Worm (Caenorhabditis elegans) whole organism, L1 larva: ENCODE results near the gene ast-1.

Experiments
- C34B4.2 ChIP-seq: sonication (generic microtip); optimal IDR thresholded peaks from 2 replicates; lab custom pipeline; 2017; ENCODE audit warnings: mild to moderate bottlenecking, missing genetic modification characterization, missing compliant biosample characterization
- F16B12.6 ChIP-seq: fragments of 150-350 bp; optimal IDR thresholded peaks from 2 replicates; lab custom pipeline; 2014; ENCODE audit warnings: missing biosample characterization, missing genetic modification characterization
- Y116A8C.19 ChIP-seq: sonication (generic microtip); optimal IDR thresholded peaks from 2 replicates; lab custom pipeline; 2016; ENCODE audit warnings: missing compliant biosample characterization, missing genetic modification characterization, borderline replicate concordance
- ama-1 ChIP-seq: fragments of 150-350 bp; optimal IDR thresholded peaks from 2 replicates; lab custom pipeline; 2014
- blmp-1 ChIP-seq: fragments of 150-350 bp; optimal IDR thresholded peaks from 2 replicates; lab custom pipeline; 2014; ENCODE audit warnings: missing biosample characterization, missing genetic modification characterization
- ceh-63 ChIP-seq: fragments of 200-800 bp; sonication (Bioruptor generic); optimal IDR thresholded peaks from 2 replicates; lab custom pipeline; 2018; ENCODE audit warnings: mild to moderate bottlenecking, missing genetic modification characterization, missing compliant biosample characterization
- ceh-8 ChIP-seq: fragments of 200-800 bp; sonication (Bioruptor generic); optimal IDR thresholded peaks from 2 replicates; lab custom pipeline; 2018; ENCODE audit warnings: mild to moderate bottlenecking, missing genetic modification characterization, moderate library complexity, missing compliant biosample characterization
- ceh-88 ChIP-seq: fragments of 200-800 bp; sonication (Bioruptor generic); IDR thresholded peaks from 2 replicates; pipeline ENCODE4 v1.3.6; 2022; ENCODE audit warnings: missing genetic modification characterization, missing compliant biosample characterization
- ceh-90 ChIP-seq: sonication (generic microtip); optimal IDR thresholded peaks from 2 replicates; lab custom pipeline; 2016; ENCODE audit warnings: missing genetic modification characterization, missing compliant biosample characterization
- dpl-1 ChIP-seq, 3 experiments: fragments of 150-350 bp in 2 of 3; sonication (generic microtip) in 1 of 3; optimal IDR thresholded peaks; 2 replicates each; lab custom pipeline; 2014 to 2017; ENCODE audit warnings: missing biosample characterization in 3 of 3, missing genetic modification characterization in 3 of 3, missing genetic modification reagents in 3 of 3
- dsc-1 ChIP-seq: sonication (generic microtip); optimal IDR thresholded peaks from 2 replicates; lab custom pipeline; 2016; ENCODE audit warnings: mild to moderate bottlenecking, missing genetic modification characterization, missing compliant biosample characterization
- ets-5 ChIP-seq: fragments of 200-800 bp; sonication (Bioruptor generic); IDR thresholded peaks from 2 replicates; pipeline ENCODE4 v1.3.6; 2022; ENCODE audit warnings: missing genetic modification characterization, missing compliant biosample characterization
- fkh-4 ChIP-seq: sonication (generic microtip); optimal IDR thresholded peaks from 2 replicates; lab custom pipeline; 2016; ENCODE audit warnings: missing compliant biosample characterization, missing genetic modification characterization, borderline replicate concordance
- fkh-8 ChIP-seq: sonication (generic microtip); optimal IDR thresholded peaks from 2 replicates; lab custom pipeline; 2016; ENCODE audit warnings: mild to moderate bottlenecking, missing genetic modification characterization, missing compliant biosample characterization
- grh-1 ChIP-seq: fragments of 200-800 bp; sonication (Bioruptor generic); IDR thresholded peaks from 2 replicates; pipeline ENCODE4 v1.3.6; 2022; ENCODE audit warnings: missing genetic modification reagents, missing genetic modification characterization, missing compliant biosample characterization
- hlh-17 ChIP-seq: fragments of 200-800 bp; sonication (Bioruptor generic); optimal IDR thresholded peaks from 2 replicates; lab custom pipeline; 2018; ENCODE audit warnings: missing genetic modification characterization, mild to moderate bottlenecking, missing compliant biosample characterization, moderate library complexity, borderline replicate concordance
- isw-1 ChIP-seq: fragments of 200-800 bp; sonication (Bioruptor generic); IDR thresholded peaks from 2 replicates; pipeline ENCODE4 v1.3.6; 2022; ENCODE audit warnings: missing genetic modification characterization, missing compliant biosample characterization
- jun-1 ChIP-seq: fragments of 150-350 bp; optimal IDR thresholded peaks from 2 replicates; lab custom pipeline; 2014; ENCODE audit warnings: missing biosample characterization, missing genetic modification reagents, missing genetic modification characterization
- lin-14 ChIP-seq: fragments of 200-800 bp; sonication (Bioruptor generic); optimal IDR thresholded peaks from 2 replicates; lab custom pipeline; 2018; ENCODE audit warnings: mild to moderate bottlenecking, missing genetic modification characterization, moderate library complexity, missing compliant biosample characterization
- lin-35 ChIP-seq, 2 experiments: fragments of 150-350 bp; optimal IDR thresholded peaks; 2 replicates each; lab custom pipeline; 2014; ENCODE audit warnings: missing biosample characterization in 2 of 2, missing genetic modification characterization in 2 of 2, missing genetic modification reagents in 2 of 2
- mef-2 ChIP-seq: fragments of 150-350 bp; optimal IDR thresholded peaks from 2 replicates; lab custom pipeline; 2014; ENCODE audit warnings: missing biosample characterization, missing genetic modification characterization
- nhr-11 ChIP-seq: fragments of 150-350 bp; optimal IDR thresholded peaks from 2 replicates; lab custom pipeline; 2014; ENCODE audit warnings: missing biosample characterization, missing genetic modification characterization
- nhr-12 ChIP-seq: sonication (generic microtip); optimal IDR thresholded peaks from 2 replicates; lab custom pipeline; 2017; ENCODE audit warnings: missing biosample characterization, missing genetic modification characterization
- nhr-19 ChIP-seq: fragments of 200-800 bp; sonication (Bioruptor generic); conservative IDR thresholded peaks from 2 replicates; pipeline ENCODE4 v1.3.6; 2022; ENCODE audit warnings: missing genetic modification characterization, missing compliant biosample characterization
- nhr-237 ChIP-seq: fragments of 150-350 bp; optimal IDR thresholded peaks from 2 replicates; lab custom pipeline; 2014; ENCODE audit warnings: missing biosample characterization, missing genetic modification characterization
- nhr-28 ChIP-seq: fragments of 150-350 bp; optimal IDR thresholded peaks from 2 replicates; lab custom pipeline; 2014; ENCODE audit warnings: missing biosample characterization, missing genetic modification characterization
- nhr-47 ChIP-seq: sonication (generic microtip); optimal IDR thresholded peaks from 2 replicates; lab custom pipeline; 2016; ENCODE audit warnings: mild to moderate bottlenecking, missing genetic modification characterization, moderate library complexity, missing compliant biosample characterization
- nhr-76 ChIP-seq: sonication (generic microtip); optimal IDR thresholded peaks from 2 replicates; lab custom pipeline; 2017; ENCODE audit warnings: missing biosample characterization, missing genetic modification characterization
- nhr-77 ChIP-seq: fragments of 150-350 bp; optimal IDR thresholded peaks from 2 replicates; lab custom pipeline; 2014; ENCODE audit warnings: missing biosample characterization, missing genetic modification characterization
- nhr-84 ChIP-seq: sonication (generic microtip); optimal IDR thresholded peaks from 2 replicates; lab custom pipeline; 2017; ENCODE audit warnings: missing biosample characterization, missing genetic modification characterization
- pag-3 ChIP-seq: sonication (generic microtip); optimal IDR thresholded peaks from 2 replicates; lab custom pipeline; 2017; ENCODE audit warnings: missing genetic modification characterization, mild to moderate bottlenecking, missing compliant biosample characterization, antibody characterized with exemption, borderline replicate concordance; ENCODE audit not compliant: insufficient read depth
- pqm-1 ChIP-seq: sonication (generic microtip); optimal IDR thresholded peaks from 3 replicates; lab custom pipeline; 2017; ENCODE audit warnings: missing biosample characterization, missing genetic modification characterization
- sox-4 ChIP-seq: sonication (generic microtip); optimal IDR thresholded peaks from 2 replicates; lab custom pipeline; 2016; ENCODE audit warnings: missing genetic modification characterization, missing compliant biosample characterization
- sptf-1 ChIP-seq: fragments of 150-350 bp; optimal IDR thresholded peaks from 2 replicates; lab custom pipeline; 2014; ENCODE audit warnings: missing biosample characterization, missing genetic modification characterization
- sup-37 ChIP-seq: fragments of 200-800 bp; sonication (Bioruptor generic); optimal IDR thresholded peaks from 2 replicates; lab custom pipeline; 2018; ENCODE audit warnings: mild to moderate bottlenecking, missing genetic modification characterization, missing compliant biosample characterization
- unc-130 ChIP-seq: fragments of 150-350 bp; optimal IDR thresholded peaks from 2 replicates; lab custom pipeline; 2017; ENCODE audit warnings: missing biosample characterization, missing genetic modification characterization, inconsistent platforms
- unc-30 ChIP-seq: sonication (generic microtip); optimal IDR thresholded peaks from 2 replicates; lab custom pipeline; 2017; ENCODE audit warnings: missing biosample characterization, missing genetic modification characterization
- unc-86 ChIP-seq: sonication (generic microtip); optimal IDR thresholded peaks from 2 replicates; lab custom pipeline; 2016; ENCODE audit warnings: missing genetic modification characterization, missing compliant biosample characterization
- vab-15 ChIP-seq: sonication (generic microtip); optimal IDR thresholded peaks from 2 replicates; lab custom pipeline; 2017; ENCODE audit warnings: missing genotype, mild to moderate bottlenecking, missing genetic modification characterization, missing compliant biosample characterization
- zag-1 ChIP-seq: fragments of 150-350 bp; optimal IDR thresholded peaks from 2 replicates; lab custom pipeline; 2014; ENCODE audit warnings: missing biosample characterization, missing genetic modification characterization

Gene ast-1

ce11 chrII:4130074-4130663 is 5.0 kb downstream of the ast-1 start:
- TF ChIP-seq unc-86 (tag; lab: Kevin White, UChicago) (peak; percentile 29), lin-14 (GFP tag; lab: Kevin White, UChicago) (peak; percentile 28)

DNA sequence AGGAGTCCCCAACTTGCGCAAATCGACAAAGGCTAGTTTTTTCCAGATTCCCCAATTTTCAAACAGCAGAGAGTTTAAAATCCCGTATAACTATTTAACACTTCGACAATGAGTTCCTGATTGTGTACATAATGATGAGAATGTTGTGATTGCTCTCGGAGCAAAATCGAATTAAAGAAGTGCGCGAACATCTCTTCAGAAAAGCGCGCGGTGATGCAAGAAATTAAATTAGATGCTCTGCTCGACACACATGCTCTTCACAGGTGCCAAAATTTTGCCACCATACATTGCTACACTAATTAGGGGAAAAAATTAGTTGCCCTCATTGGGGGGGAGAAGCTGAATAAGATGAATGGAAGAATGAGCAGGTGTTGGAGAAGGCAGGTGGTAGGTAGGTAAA is 5.7 kb downstream of the ast-1 start:
- TF ChIP-seq nhr-11 (tag; lab: Kevin White, UChicago) (no peak), unc-30 (no peak), ceh-8 (GFP tag; lab: Kevin White, UChicago) (no peak), fkh-4 (no peak), sptf-1 (tag; lab: Kevin White, UChicago) (no peak), jun-1 (no peak), blmp-1 (no peak), Y116A8C.19 (tag; lab: Kevin White, UChicago) (no peak), ceh-63 (GFP tag; lab: Kevin White, UChicago) (no peak), ama-1 (lab: Kevin White, UChicago) (no peak), nhr-28 (no peak), nhr-77 (tag; lab: Kevin White, UChicago) (no peak), vab-15 (tag; lab: Kevin White, UChicago) (no peak), nhr-19 (GFP tag; lab: Robert Waterston, UW) (no peak)

ce11 chrII:4125239-4125638 is 9.9 kb downstream of the ast-1 start:
- TF ChIP-seq nhr-237 (no peak), ceh-63 (GFP tag; lab: Kevin White, UChicago) (no peak), nhr-76 (tag; lab: Kevin White, UChicago) (no peak), hlh-17 (GFP tag; lab: Kevin White, UChicago) (no peak), sup-37 (GFP tag; lab: Kevin White, UChicago) (no peak), dsc-1 (tag; lab: Kevin White, UChicago) (no peak), ets-5 (GFP tag; lab: Robert Waterston, UW) (no peak), ceh-90 (tag; lab: Kevin White, UChicago) (no peak), nhr-47 (tag; lab: Kevin White, UChicago) (no peak), pag-3 (no peak), zag-1 (no peak), C34B4.2 (tag; lab: Kevin White, UChicago) (no peak), mef-2 (tag; lab: Kevin White, UChicago) (no peak)

DNA sequence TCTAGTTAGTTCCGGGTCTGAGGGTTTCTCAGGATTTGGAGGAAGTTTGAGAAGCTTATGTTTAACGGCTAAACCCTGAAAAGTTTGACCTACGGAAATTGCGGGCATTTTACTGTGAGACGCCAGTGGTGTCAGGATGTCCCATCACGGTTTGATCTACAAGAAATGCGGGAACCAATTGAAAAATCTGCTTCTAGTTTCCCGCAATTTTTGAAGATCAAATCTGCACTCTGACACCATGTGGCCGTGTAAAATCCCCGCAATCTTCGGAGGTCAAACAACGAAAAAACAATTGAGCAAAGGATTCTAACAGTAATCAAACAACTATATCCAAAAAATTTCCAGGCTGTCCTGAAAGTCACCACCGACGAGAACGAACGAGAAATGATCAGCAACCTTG is 12.3 kb downstream of the ast-1 start:
- TF ChIP-seq sox-4 (tag; lab: Kevin White, UChicago): no peak
- no peak for TF ChIP-seq C34B4.2 (tag; lab: Kevin White, UChicago)
- TF ChIP-seq dpl-1 (GFP tag; optimal IDR thresholded peaks at IDR 0.05; lab: Kevin White, UChicago): no peak
- no peak for TF ChIP-seq pag-3
- no peak for TF ChIP-seq hlh-17 (GFP tag; lab: Kevin White, UChicago)
- TF ChIP-seq grh-1: no peak
- no peak for TF ChIP-seq ama-1 (lab: Kevin White, UChicago)
- no peak for TF ChIP-seq unc-130 (tag; lab: Kevin White, UChicago)

DNA sequence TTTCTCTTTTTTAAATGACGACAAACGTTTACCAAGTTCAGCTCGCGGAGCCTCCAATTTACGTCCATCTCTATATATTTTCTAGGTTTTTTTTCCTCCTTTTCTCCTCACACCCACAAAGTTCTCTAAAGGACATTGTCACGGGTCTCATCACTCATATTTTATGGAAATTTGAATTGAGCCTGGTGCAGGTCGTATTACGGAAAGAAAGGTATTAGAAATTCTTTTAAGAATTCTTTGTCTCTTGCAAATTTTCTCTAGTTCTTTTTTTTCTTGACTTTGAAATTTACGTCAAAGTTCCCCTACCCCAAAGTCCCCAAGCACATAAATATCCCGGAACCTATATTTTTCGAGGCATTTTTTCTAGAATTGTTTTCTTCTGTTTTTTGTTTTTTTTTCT is 16.7 kb downstream of the ast-1 start:
- TF ChIP-seq fkh-8 (no peak), ceh-88 (GFP tag; lab: Robert Waterston, UW) (no peak), F16B12.6 (no peak), pqm-1 (tag; lab: Kevin White, UChicago) (no peak), nhr-84 (tag; lab: Kevin White, UChicago) (no peak), isw-1 (GFP tag; lab: Robert Waterston, UW) (no peak), nhr-12 (tag; lab: Kevin White, UChicago) (no peak), C34B4.2 (tag; lab: Kevin White, UChicago) (no peak), lin-35 (GFP tag; optimal IDR thresholded peaks at IDR 0.05; lab: Kevin White, UChicago) (no peak)
